Worm (Caenorhabditis elegans): Measurements from ENCODE around the gene F14H3.15.

- TF ChIP-seq elt-1 (tag; optimal IDR thresholded peaks at IDR 0.05; ENCODE audit: borderline replicate concordance, insufficient read depth) (no peak), unc-62 (GFP tag; optimal IDR thresholded peaks at IDR 0.05) (no peak), ztf-11 (tag; optimal IDR thresholded peaks at IDR 0.05) (no peak)
Measured at ce11 chrV:16024300-16024699, 35.7 kb downstream of the F14H3.15 start, which contains the start of gene T10C6.6.

Data from whole organism, mixed stage, embryonic.